Worm (Caenorhabditis elegans) whole organism, L1 larva: ENCODE data around the gene Y40C5A.4.

ENCODE experiments used
- C16A3.4 ChIP-seq: fragments of 150-350 bp; optimal IDR thresholded peaks from 2 replicates; lab custom pipeline; 2014; ENCODE audit warnings: missing biosample characterization, missing genetic modification characterization
- C34B4.2 ChIP-seq: sonication (generic microtip); optimal IDR thresholded peaks from 2 replicates; lab custom pipeline; 2017; ENCODE audit warnings: mild to moderate bottlenecking, missing genetic modification characterization, missing compliant biosample characterization
- F16B12.6 ChIP-seq: fragments of 150-350 bp; optimal IDR thresholded peaks from 2 replicates; lab custom pipeline; 2014; ENCODE audit warnings: missing biosample characterization, missing genetic modification characterization
- Y116A8C.19 ChIP-seq: sonication (generic microtip); optimal IDR thresholded peaks from 2 replicates; lab custom pipeline; 2016; ENCODE audit warnings: missing compliant biosample characterization, missing genetic modification characterization, borderline replicate concordance
- aha-1 ChIP-seq: fragments of 150-350 bp; optimal IDR thresholded peaks from 2 replicates; lab custom pipeline; 2014; ENCODE audit warnings: missing biosample characterization, missing genetic modification characterization
- ceh-63 ChIP-seq: fragments of 200-800 bp; sonication (Bioruptor generic); optimal IDR thresholded peaks from 2 replicates; lab custom pipeline; 2018; ENCODE audit warnings: mild to moderate bottlenecking, missing genetic modification characterization, missing compliant biosample characterization
- ceh-8 ChIP-seq: fragments of 200-800 bp; sonication (Bioruptor generic); optimal IDR thresholded peaks from 2 replicates; lab custom pipeline; 2018; ENCODE audit warnings: mild to moderate bottlenecking, missing genetic modification characterization, moderate library complexity, missing compliant biosample characterization
- ceh-88 ChIP-seq: fragments of 200-800 bp; sonication (Bioruptor generic); IDR thresholded peaks from 2 replicates; pipeline ENCODE4 v1.3.6; 2022; ENCODE audit warnings: missing genetic modification characterization, missing compliant biosample characterization
- ces-1 ChIP-seq: fragments of 150-350 bp; optimal IDR thresholded peaks from 2 replicates; lab custom pipeline; 2014; ENCODE audit warnings: missing biosample characterization, missing genetic modification reagents, missing genetic modification characterization
- dpl-1 ChIP-seq, 3 experiments: fragments of 150-350 bp in 2 of 3; sonication (generic microtip) in 1 of 3; optimal IDR thresholded peaks; 2 replicates each; lab custom pipeline; 2014 to 2017; ENCODE audit warnings: missing biosample characterization in 3 of 3, missing genetic modification characterization in 3 of 3, missing genetic modification reagents in 3 of 3
- dsc-1 ChIP-seq: sonication (generic microtip); optimal IDR thresholded peaks from 2 replicates; lab custom pipeline; 2016; ENCODE audit warnings: mild to moderate bottlenecking, missing genetic modification characterization, missing compliant biosample characterization
- efl-3 ChIP-seq: fragments of 200-800 bp; sonication (Bioruptor generic); optimal IDR thresholded peaks from 2 replicates; lab custom pipeline; 2018; ENCODE audit warnings: mild to moderate bottlenecking, missing genetic modification characterization, missing compliant biosample characterization
- egl-13 ChIP-seq: sonication (generic microtip); optimal IDR thresholded peaks from 2 replicates; lab custom pipeline; 2016; ENCODE audit warnings: missing genotype, missing genetic modification reagents, missing genetic modification characterization, missing compliant biosample characterization
- egl-27 ChIP-seq, 2 experiments: fragments of 150-350 bp in 1 of 2; sonication (generic microtip); optimal IDR thresholded peaks; 3 replicates each; lab custom pipeline; 2017 to 2018; ENCODE audit warnings: missing biosample characterization in 2 of 2, missing genetic modification characterization in 2 of 2, missing genetic modification reagents in 2 of 2
- ets-5 ChIP-seq: fragments of 200-800 bp; sonication (Bioruptor generic); IDR thresholded peaks from 2 replicates; pipeline ENCODE4 v1.3.6; 2022; ENCODE audit warnings: missing genetic modification characterization, missing compliant biosample characterization
- fkh-10 ChIP-seq: sonication (generic microtip); optimal IDR thresholded peaks from 2 replicates; lab custom pipeline; 2017; ENCODE audit warnings: missing biosample characterization, missing genetic modification reagents, missing genetic modification characterization
- fkh-4 ChIP-seq: sonication (generic microtip); optimal IDR thresholded peaks from 2 replicates; lab custom pipeline; 2016; ENCODE audit warnings: missing compliant biosample characterization, missing genetic modification characterization, borderline replicate concordance
- fkh-8 ChIP-seq: sonication (generic microtip); optimal IDR thresholded peaks from 2 replicates; lab custom pipeline; 2016; ENCODE audit warnings: mild to moderate bottlenecking, missing genetic modification characterization, missing compliant biosample characterization
- fos-1 ChIP-seq: fragments of 150-350 bp; optimal IDR thresholded peaks from 2 replicates; lab custom pipeline; 2014; ENCODE audit warnings: missing biosample characterization, missing genetic modification characterization
- irx-1 ChIP-seq: sonication (generic microtip); optimal IDR thresholded peaks from 2 replicates; lab custom pipeline; 2016; ENCODE audit warnings: missing genetic modification characterization, missing compliant biosample characterization
- isw-1 ChIP-seq: fragments of 200-800 bp; sonication (Bioruptor generic); IDR thresholded peaks from 2 replicates; pipeline ENCODE4 v1.3.6; 2022; ENCODE audit warnings: missing genetic modification characterization, missing compliant biosample characterization
- jun-1 ChIP-seq: fragments of 150-350 bp; optimal IDR thresholded peaks from 2 replicates; lab custom pipeline; 2014; ENCODE audit warnings: missing biosample characterization, missing genetic modification reagents, missing genetic modification characterization
- lin-13 ChIP-seq: fragments of 150-350 bp; optimal IDR thresholded peaks from 2 replicates; lab custom pipeline; 2014; ENCODE audit warnings: missing biosample characterization, missing genetic modification reagents, missing genetic modification characterization
- lin-14 ChIP-seq: fragments of 200-800 bp; sonication (Bioruptor generic); optimal IDR thresholded peaks from 2 replicates; lab custom pipeline; 2018; ENCODE audit warnings: mild to moderate bottlenecking, missing genetic modification characterization, moderate library complexity, missing compliant biosample characterization
- lin-35 ChIP-seq, 2 experiments: fragments of 150-350 bp; optimal IDR thresholded peaks; 2 replicates each; lab custom pipeline; 2014; ENCODE audit warnings: missing biosample characterization in 2 of 2, missing genetic modification characterization in 2 of 2, missing genetic modification reagents in 2 of 2
- lin-39 ChIP-seq: fragments of 150-350 bp; optimal IDR thresholded peaks from 2 replicates; lab custom pipeline; 2014; ENCODE audit warnings: missing biosample characterization, missing genetic modification reagents, missing genetic modification characterization
- lsy-2 ChIP-seq, 2 experiments: fragments of 150-350 bp; optimal IDR thresholded peaks; 2 replicates each; lab custom pipeline; 2014; ENCODE audit warnings: missing biosample characterization in 2 of 2, missing genetic modification characterization in 2 of 2
- mdl-1 ChIP-seq, 2 experiments: fragments of 150-350 bp; optimal IDR thresholded peaks; 2 replicates each; lab custom pipeline; 2014 to 2017; ENCODE audit warnings: missing biosample characterization in 2 of 2, missing genetic modification characterization in 2 of 2, inconsistent platforms in 1 of 2
- mef-2 ChIP-seq: fragments of 150-350 bp; optimal IDR thresholded peaks from 2 replicates; lab custom pipeline; 2014; ENCODE audit warnings: missing biosample characterization, missing genetic modification characterization
- mep-1 ChIP-seq: fragments of 150-350 bp; optimal IDR thresholded peaks from 2 replicates; lab custom pipeline; 2014; ENCODE audit warnings: missing biosample characterization, missing genetic modification characterization
- nhr-11 ChIP-seq: fragments of 150-350 bp; optimal IDR thresholded peaks from 2 replicates; lab custom pipeline; 2014; ENCODE audit warnings: missing biosample characterization, missing genetic modification characterization
- nhr-12 ChIP-seq: sonication (generic microtip); optimal IDR thresholded peaks from 2 replicates; lab custom pipeline; 2017; ENCODE audit warnings: missing biosample characterization, missing genetic modification characterization
- nhr-19 ChIP-seq: fragments of 200-800 bp; sonication (Bioruptor generic); conservative IDR thresholded peaks from 2 replicates; pipeline ENCODE4 v1.3.6; 2022; ENCODE audit warnings: missing genetic modification characterization, missing compliant biosample characterization
- nhr-237 ChIP-seq: fragments of 150-350 bp; optimal IDR thresholded peaks from 2 replicates; lab custom pipeline; 2014; ENCODE audit warnings: missing biosample characterization, missing genetic modification characterization
- nhr-28 ChIP-seq: fragments of 150-350 bp; optimal IDR thresholded peaks from 2 replicates; lab custom pipeline; 2014; ENCODE audit warnings: missing biosample characterization, missing genetic modification characterization
- nhr-76 ChIP-seq: sonication (generic microtip); optimal IDR thresholded peaks from 2 replicates; lab custom pipeline; 2017; ENCODE audit warnings: missing biosample characterization, missing genetic modification characterization
- nhr-77 ChIP-seq: fragments of 150-350 bp; optimal IDR thresholded peaks from 2 replicates; lab custom pipeline; 2014; ENCODE audit warnings: missing biosample characterization, missing genetic modification characterization
- nhr-85 ChIP-seq: sonication (generic microtip); peaks from one replicate; lab custom pipeline; 2016; ENCODE audit warnings: missing genetic modification characterization, inconsistent platforms, missing compliant biosample characterization
- nhr-90 ChIP-seq: sonication (generic microtip); optimal IDR thresholded peaks from 2 replicates; lab custom pipeline; 2016; ENCODE audit warnings: mild to moderate bottlenecking, missing genetic modification characterization, missing compliant biosample characterization; ENCODE audit not compliant: poor library complexity
- pag-3 ChIP-seq: sonication (generic microtip); optimal IDR thresholded peaks from 2 replicates; lab custom pipeline; 2017; ENCODE audit warnings: missing genetic modification characterization, mild to moderate bottlenecking, missing compliant biosample characterization, antibody characterized with exemption, borderline replicate concordance; ENCODE audit not compliant: insufficient read depth
- pqm-1 ChIP-seq: sonication (generic microtip); optimal IDR thresholded peaks from 3 replicates; lab custom pipeline; 2017; ENCODE audit warnings: missing biosample characterization, missing genetic modification characterization
- rnt-1 ChIP-seq: sonication (generic microtip); optimal IDR thresholded peaks from 2 replicates; lab custom pipeline; 2016; ENCODE audit warnings: mild to moderate bottlenecking, missing genetic modification characterization, moderate library complexity, missing compliant biosample characterization
- snpc-4 ChIP-seq: fragments of 150-350 bp; optimal IDR thresholded peaks from 2 replicates; lab custom pipeline; 2014; ENCODE audit warnings: missing biosample characterization, missing genetic modification characterization
- snu-23 ChIP-seq: sonication (generic microtip); optimal IDR thresholded peaks from 2 replicates; lab custom pipeline; 2016; ENCODE audit warnings: missing genetic modification characterization, missing compliant biosample characterization
- sox-4 ChIP-seq: sonication (generic microtip); optimal IDR thresholded peaks from 2 replicates; lab custom pipeline; 2016; ENCODE audit warnings: missing genetic modification characterization, missing compliant biosample characterization
- sup-37 ChIP-seq: fragments of 200-800 bp; sonication (Bioruptor generic); optimal IDR thresholded peaks from 2 replicates; lab custom pipeline; 2018; ENCODE audit warnings: mild to moderate bottlenecking, missing genetic modification characterization, missing compliant biosample characterization
- swsn-7 ChIP-seq: sonication (generic microtip); optimal IDR thresholded peaks from 2 replicates; lab custom pipeline; 2016; ENCODE audit warnings: missing genetic modification characterization, missing compliant biosample characterization
- tlp-1 ChIP-seq: fragments of 150-350 bp; optimal IDR thresholded peaks from 2 replicates; lab custom pipeline; 2014; ENCODE audit warnings: missing biosample characterization, missing genetic modification characterization
- unc-130 ChIP-seq: fragments of 150-350 bp; optimal IDR thresholded peaks from 2 replicates; lab custom pipeline; 2017; ENCODE audit warnings: missing biosample characterization, missing genetic modification characterization, inconsistent platforms
- unc-86 ChIP-seq: sonication (generic microtip); optimal IDR thresholded peaks from 2 replicates; lab custom pipeline; 2016; ENCODE audit warnings: missing genetic modification characterization, missing compliant biosample characterization
- vab-15 ChIP-seq: sonication (generic microtip); optimal IDR thresholded peaks from 2 replicates; lab custom pipeline; 2017; ENCODE audit warnings: missing genotype, mild to moderate bottlenecking, missing genetic modification characterization, missing compliant biosample characterization
- zag-1 ChIP-seq: fragments of 150-350 bp; optimal IDR thresholded peaks from 2 replicates; lab custom pipeline; 2014; ENCODE audit warnings: missing biosample characterization, missing genetic modification characterization
- zip-4 ChIP-seq: fragments of 200-800 bp; sonication (Bioruptor generic); optimal IDR thresholded peaks from 2 replicates; lab custom pipeline; 2018; ENCODE audit warnings: mild to moderate bottlenecking, missing genetic modification characterization, moderate library complexity, missing compliant biosample characterization

Gene Y40C5A.4

ce11 chrIV:7316613-7317153, 48.2 kb downstream of the Y40C5A.4 start, which contains the start of gene F42C5.9 (continued):
- no peak for TF ChIP-seq lsy-2 (tag; optimal IDR thresholded peaks at IDR 0.05; lab: Kevin White, UChicago)
- TF ChIP-seq jun-1 (tag; lab: Kevin White, UChicago): no peak
- no peak for TF ChIP-seq F16B12.6 (tag; lab: Kevin White, UChicago)
- no peak for TF ChIP-seq fkh-8 (tag; lab: Kevin White, UChicago)
- peak; percentile 29 for TF ChIP-seq lin-14 (GFP tag; lab: Kevin White, UChicago)
- no peak for TF ChIP-seq lin-13 (GFP tag; lab: Kevin White, UChicago)
- no peak for TF ChIP-seq ceh-8 (GFP tag; lab: Kevin White, UChicago)
- TF ChIP-seq efl-3 (GFP tag; lab: Kevin White, UChicago): no peak
- TF ChIP-seq tlp-1: no peak
- TF ChIP-seq swsn-7 (tag; lab: Kevin White, UChicago): peak; percentile 15
- TF ChIP-seq lin-35 (GFP tag; optimal IDR thresholded peaks at IDR 0.05; lab: Kevin White, UChicago): no peak
- TF ChIP-seq C16A3.4 (tag; lab: Kevin White, UChicago): no peak
- no peak for TF ChIP-seq pag-3
- peak; percentile 6 for TF ChIP-seq snu-23 (GFP tag; lab: Kevin White, UChicago)
- no peak for TF ChIP-seq nhr-11 (tag; lab: Kevin White, UChicago)
- no peak for TF ChIP-seq vab-15 (tag; lab: Kevin White, UChicago)
- no peak for TF ChIP-seq ceh-63 (GFP tag; lab: Kevin White, UChicago)
- no peak for TF ChIP-seq sup-37
- TF ChIP-seq unc-130 (tag; lab: Kevin White, UChicago): no peak
- no peak for TF ChIP-seq dpl-1 (GFP tag; optimal IDR thresholded peaks at IDR 0.05; lab: Kevin White, UChicago)
- no peak for TF ChIP-seq fos-1 (tag; lab: Kevin White, UChicago)
- no peak for TF ChIP-seq fkh-10
- TF ChIP-seq isw-1: no peak
- no peak for TF ChIP-seq pqm-1 (tag; lab: Kevin White, UChicago)
- TF ChIP-seq nhr-76 (tag; lab: Kevin White, UChicago): no peak
- TF ChIP-seq mef-2 (tag; lab: Kevin White, UChicago): no peak
- TF ChIP-seq mep-1 (tag; lab: Kevin White, UChicago): no peak
- no peak for TF ChIP-seq egl-27 (tag; optimal IDR thresholded peaks at IDR 0.05; lab: Kevin White, UChicago)
- no peak for TF ChIP-seq Y116A8C.19 (tag; lab: Kevin White, UChicago)
- TF ChIP-seq nhr-28 (tag; lab: Kevin White, UChicago): no peak
- TF ChIP-seq egl-13 (tag; lab: Kevin White, UChicago): no peak
- TF ChIP-seq ceh-88 (GFP tag; lab: Robert Waterston, UW): no peak
- TF ChIP-seq zag-1: no peak
- TF ChIP-seq ces-1 (GFP tag; lab: Kevin White, UChicago): no peak
- no peak for TF ChIP-seq nhr-237
- no peak for TF ChIP-seq nhr-12
- TF ChIP-seq ets-5 (GFP tag; lab: Robert Waterston, UW): no peak
- peak; percentile 31 for TF ChIP-seq nhr-77 (tag; lab: Kevin White, UChicago)
- peak; percentile 86 for TF ChIP-seq nhr-85 (tag; lab: Kevin White, UChicago)
- TF ChIP-seq rnt-1 (tag; lab: Kevin White, UChicago): no peak
- no peak for TF ChIP-seq fkh-4 (tag; lab: Kevin White, UChicago)
- TF ChIP-seq, all 84 proteins: peak for 12

- TF ChIP-seq lin-39 (peak; percentile 37), zip-4 (GFP tag; lab: Kevin White, UChicago) (no peak), dpl-1 (GFP tag; optimal IDR thresholded peaks at IDR 0.05; lab: Kevin White, UChicago) (peak; percentile 46 to 65 (median 60)), sup-37 (no peak), dsc-1 (tag; lab: Kevin White, UChicago) (peak; percentile 37), swsn-7 (tag; lab: Kevin White, UChicago) (peak; percentile 64), C34B4.2 (no peak), irx-1 (tag; lab: Kevin White, UChicago) (peak; percentile 22), snpc-4 (tag; lab: Kevin White, UChicago) (peak; percentile 43), Y116A8C.19 (tag; lab: Kevin White, UChicago) (no peak), aha-1 (tag; lab: Kevin White, UChicago) (no peak), nhr-90 (tag; lab: Kevin White, UChicago) (peak; percentile 41), nhr-85 (tag; lab: Kevin White, UChicago) (peak; percentile 80), mdl-1 (tag; optimal IDR thresholded peaks at IDR 0.05; lab: Kevin White, UChicago) (peak in 1 of 2 experiments; percentile 23), unc-86 (tag; lab: Kevin White, UChicago) (no peak), rnt-1 (tag; lab: Kevin White, UChicago) (peak; percentile 54), sox-4 (tag; lab: Kevin White, UChicago) (no peak), nhr-19 (GFP tag; lab: Robert Waterston, UW) (peak; percentile 40; the same call in 1 of the 2 replicates), ceh-63 (GFP tag; lab: Kevin White, UChicago) (no peak)
Measured at ce11 chrIV:7313962-7314361, 50.9 kb downstream of the Y40C5A.4 start.
